Worm (Caenorhabditis elegans) whole organism, midembryonic: ENCODE results near the gene Y116A8C.24.

ENCODE experiments used
- cog-1 ChIP-seq: sonication (generic microtip); optimal IDR thresholded peaks from 2 replicates; lab custom pipeline; 2016; ENCODE audit warnings: missing genetic modification characterization, missing compliant biosample characterization
- klf-2 ChIP-seq: fragments of 200-800 bp; sonication (Bioruptor generic); conservative IDR thresholded peaks from 2 replicates; pipeline ENCODE4 v1.3.6; 2022; ENCODE audit warnings: missing genetic modification reagents, missing genetic modification characterization, missing compliant biosample characterization
- ref-1 ChIP-seq: fragments of 200-800 bp; sonication (Bioruptor generic); conservative IDR thresholded peaks from 2 replicates; pipeline ENCODE4 v1.3.6; 2022; ENCODE audit warnings: missing genetic modification reagents, missing genetic modification characterization, missing compliant biosample characterization
- ztf-23 ChIP-seq: fragments of 200-800 bp; sonication (Bioruptor generic); IDR thresholded peaks from 2 replicates; pipeline ENCODE4 v1.3.6; 2022; ENCODE audit warnings: missing genetic modification reagents, missing genetic modification characterization, missing compliant biosample characterization
- ztf-29 ChIP-seq: fragments of 200-800 bp; sonication (Bioruptor generic); IDR thresholded peaks from 2 replicates; pipeline ENCODE4 v1.3.6; 2022; ENCODE audit warnings: missing genetic modification reagents, missing genetic modification characterization, missing compliant biosample characterization

ce11 chrIV:17096168-17096567 lies 25.5 kb upstream of the Y116A8C.24 start, which contains the start of gene Y116A8C.27:
- TF ChIP-seq klf-2 (GFP tag; lab: Robert Waterston, UW), result no peak
- TF ChIP-seq ref-1 (GFP tag; lab: Robert Waterston, UW), result no peak
- no peak for TF ChIP-seq ztf-29 (GFP tag; lab: Robert Waterston, UW)
- TF ChIP-seq cog-1 (tag; lab: Kevin White, UChicago), result no peak
- no peak for TF ChIP-seq ztf-23 (GFP tag; lab: Robert Waterston, UW)
